Worm (Caenorhabditis elegans) whole organism, L4 larva: ENCODE measurements around the gene unc-84.

Source experiments
- Y5F2A.4 ChIP-seq: fragments of 200-800 bp; sonication (Bioruptor generic); optimal IDR thresholded peaks from 2 replicates; lab custom pipeline; 2018; ENCODE audit warnings: mild to moderate bottlenecking, missing genetic modification characterization, missing compliant biosample characterization
- ZK337.2 ChIP-seq: fragments of 200-800 bp; sonication (Bioruptor generic); IDR thresholded peaks from 2 replicates; pipeline ENCODE4 v1.3.6; 2022; ENCODE audit warnings: missing genetic modification reagents, missing genetic modification characterization, missing compliant biosample characterization
- ZK546.5 ChIP-seq, 2 experiments: sonication (generic microtip); optimal IDR thresholded peaks; 2 replicates each; lab custom pipeline; 2017; ENCODE audit warnings: missing biosample characterization in 2 of 2, missing genetic modification characterization in 2 of 2
- aly-2 ChIP-seq: sonication (generic microtip); optimal IDR thresholded peaks from 2 replicates; lab custom pipeline; 2018; ENCODE audit warnings: missing biosample characterization, missing genetic modification characterization
- ama-1 ChIP-seq: fragments of 150-350 bp; optimal IDR thresholded peaks from 2 replicates; lab custom pipeline; 2014; ENCODE audit warnings: inconsistent platforms, mixed read lengths
- ctbp-1 ChIP-seq: fragments of 200-800 bp; sonication (Bioruptor generic); IDR thresholded peaks from 2 replicates; pipeline ENCODE4 v1.3.6; 2022; ENCODE audit warnings: missing genetic modification reagents, missing genetic modification characterization, missing compliant biosample characterization
- lin-29 ChIP-seq: fragments of 200-800 bp; sonication (Bioruptor generic); IDR thresholded peaks from 2 replicates; pipeline ENCODE4 v1.3.6; 2022; ENCODE audit warnings: missing genetic modification reagents, missing genetic modification characterization, missing compliant biosample characterization
- mdl-1 ChIP-seq, 2 experiments: fragments of 150-350 bp in 1 of 2; sonication (generic microtip) in 1 of 2; optimal IDR thresholded peaks; 2 replicates each; lab custom pipeline; 2014 to 2017; ENCODE audit warnings: missing biosample characterization in 2 of 2, missing genetic modification characterization in 2 of 2
- mep-1 ChIP-seq: fragments of 150-350 bp; sonication (generic microtip); optimal IDR thresholded peaks from 3 replicates; lab custom pipeline; 2014; ENCODE audit warnings: missing biosample characterization, missing genetic modification characterization
- nhr-11 ChIP-seq: fragments of 150-350 bp; optimal IDR thresholded peaks from 2 replicates; lab custom pipeline; 2014; ENCODE audit warnings: missing biosample characterization, missing genetic modification characterization
- pha-4 ChIP-seq, 2 experiments: fragments of 150-350 bp in 1 of 2; fragments of 200-800 bp in 1 of 2; sonication (Bioruptor generic) in 1 of 2; IDR thresholded peaks in 1 of 2; optimal IDR thresholded peaks in 1 of 2; 2 replicates each; pipeline versions ENCODE4 v1.3.6 to Lab custom; 2014 to 2022; ENCODE audit warnings: missing genetic modification characterization in 2 of 2, missing genetic modification reagents in 2 of 2, missing biosample characterization in 1 of 2, missing compliant biosample characterization in 1 of 2
- unc-39 ChIP-seq: sonication (generic microtip); optimal IDR thresholded peaks from 2 replicates; lab custom pipeline; 2017; ENCODE audit warnings: missing biosample characterization, missing genetic modification characterization
- ztf-11 ChIP-seq: fragments of 150-350 bp; optimal IDR thresholded peaks from 2 replicates; lab custom pipeline; 2014; ENCODE audit warnings: missing biosample characterization, missing genetic modification characterization

ce11 chrX:13569854-13570253, 14.7 kb upstream of the unc-84 start, which contains the start of gene R01E6.7:
- TF ChIP-seq mdl-1 (tag; optimal IDR thresholded peaks at IDR 0.05; lab: Kevin White, UChicago) (no peak), ctbp-1 (no peak), nhr-11 (no peak), ztf-11 (no peak), unc-39 (tag; lab: Kevin White, UChicago) (no peak), mep-1 (tag; lab: Kevin White, UChicago) (no peak), pha-4 (GFP tag; IDR thresholded peaks at IDR 0.05; lab: Robert Waterston, UW) (no peak), pha-4 (tag; optimal IDR thresholded peaks at IDR 0.05; lab: Kevin White, UChicago) (no peak), lin-29 (GFP tag; lab: Robert Waterston, UW) (no peak), ama-1 (lab: Kevin White, UChicago) (no peak), Y5F2A.4 (GFP tag; lab: Kevin White, UChicago) (no peak), aly-2 (tag; lab: Kevin White, UChicago) (no peak), ZK546.5 (tag; optimal IDR thresholded peaks at IDR 0.05; lab: Kevin White, UChicago) (no peak), ZK337.2 (no peak)
